Fruit fly (Drosophila melanogaster) whole organism: ENCODE data around the gene Cpr65Aw.

Experiments
- CG8478 ChIP-seq: fragments of >200 bp; optimal IDR thresholded peaks from 2 replicates; lab custom pipeline; 2018; ENCODE audit warnings: inconsistent platforms
- EcR ChIP-seq, 2 experiments: fragments of >200 bp; optimal IDR thresholded peaks; 2 replicates each; lab custom pipeline; 2017; ENCODE audit warnings: missing biosample characterization in 2 of 2, missing genetic modification characterization in 2 of 2, missing genetic modification reagents in 2 of 2
- pan ChIP-seq: fragments of >200 bp; optimal IDR thresholded peaks from 2 replicates; lab custom pipeline; 2017
- usp ChIP-seq: fragments of >200 bp; optimal IDR thresholded peaks from 2 replicates; lab custom pipeline; 2017; ENCODE audit warnings: missing biosample characterization, missing genetic modification characterization, mixed read lengths

dm6 chr3L:6154951-6155394 lies 12.8 kb upstream of the Cpr65Aw start:
- no peak for TF ChIP-seq EcR (GFP tag; optimal IDR thresholded peaks at IDR 0.05; lab: Kevin White, UChicago)
- TF ChIP-seq pan (lab: Kevin White, UChicago) = no peak
- TF ChIP-seq CG8478 (lab: Kevin White, UChicago) = no peak
- TF ChIP-seq usp (GFP tag; lab: Kevin White, UChicago) = no peak
